Worm (Caenorhabditis elegans) whole organism, L1 larva: ENCODE results near the gene C14B9.3.

ENCODE experiments used
- C04F5.9 ChIP-seq: sonication (generic microtip); optimal IDR thresholded peaks from 2 replicates; lab custom pipeline; 2016; ENCODE audit warnings: missing genetic modification characterization, missing compliant biosample characterization
- F16B12.6 ChIP-seq: fragments of 150-350 bp; optimal IDR thresholded peaks from 2 replicates; lab custom pipeline; 2014; ENCODE audit warnings: missing biosample characterization, missing genetic modification characterization
- ama-1 ChIP-seq: fragments of 150-350 bp; optimal IDR thresholded peaks from 2 replicates; lab custom pipeline; 2014
- blmp-1 ChIP-seq: fragments of 150-350 bp; optimal IDR thresholded peaks from 2 replicates; lab custom pipeline; 2014; ENCODE audit warnings: missing biosample characterization, missing genetic modification characterization
- ceh-8 ChIP-seq: fragments of 200-800 bp; sonication (Bioruptor generic); optimal IDR thresholded peaks from 2 replicates; lab custom pipeline; 2018; ENCODE audit warnings: mild to moderate bottlenecking, missing genetic modification characterization, moderate library complexity, missing compliant biosample characterization
- ceh-82 ChIP-seq, 3 experiments: fragments of 150-350 bp in 1 of 3; sonication (generic microtip) in 2 of 3; optimal IDR thresholded peaks; 2 replicates each; lab custom pipeline; 2014 to 2017; ENCODE audit warnings: missing biosample characterization in 3 of 3, missing genetic modification characterization in 3 of 3
- ceh-90 ChIP-seq: sonication (generic microtip); optimal IDR thresholded peaks from 2 replicates; lab custom pipeline; 2016; ENCODE audit warnings: missing genetic modification characterization, missing compliant biosample characterization
- ces-1 ChIP-seq: fragments of 150-350 bp; optimal IDR thresholded peaks from 2 replicates; lab custom pipeline; 2014; ENCODE audit warnings: missing biosample characterization, missing genetic modification reagents, missing genetic modification characterization
- dpl-1 ChIP-seq, 3 experiments: fragments of 150-350 bp in 2 of 3; sonication (generic microtip) in 1 of 3; optimal IDR thresholded peaks; 2 replicates each; lab custom pipeline; 2014 to 2017; ENCODE audit warnings: missing biosample characterization in 3 of 3, missing genetic modification characterization in 3 of 3, missing genetic modification reagents in 3 of 3
- efl-1 ChIP-seq, 4 experiments: fragments of 150-350 bp; optimal IDR thresholded peaks in 3 of 4; peaks in 1 of 4; 1 replicate in 1 of 4; 2 replicates in 3 of 4; lab custom pipeline; 2014; ENCODE audit warnings: missing biosample characterization in 2 of 4, missing genetic modification characterization in 2 of 4, missing genetic modification reagents in 2 of 4
- fos-1 ChIP-seq: fragments of 150-350 bp; optimal IDR thresholded peaks from 2 replicates; lab custom pipeline; 2014; ENCODE audit warnings: missing biosample characterization, missing genetic modification characterization
- lin-13 ChIP-seq: fragments of 150-350 bp; optimal IDR thresholded peaks from 2 replicates; lab custom pipeline; 2014; ENCODE audit warnings: missing biosample characterization, missing genetic modification reagents, missing genetic modification characterization
- lin-14 ChIP-seq: fragments of 200-800 bp; sonication (Bioruptor generic); optimal IDR thresholded peaks from 2 replicates; lab custom pipeline; 2018; ENCODE audit warnings: mild to moderate bottlenecking, missing genetic modification characterization, moderate library complexity, missing compliant biosample characterization
- lin-15B ChIP-seq: fragments of 150-350 bp; sonication (generic microtip); optimal IDR thresholded peaks from 3 replicates; lab custom pipeline; 2014; ENCODE audit warnings: missing biosample characterization, missing genetic modification characterization
- lin-35 ChIP-seq, 2 experiments: fragments of 150-350 bp; optimal IDR thresholded peaks; 2 replicates each; lab custom pipeline; 2014; ENCODE audit warnings: missing biosample characterization in 2 of 2, missing genetic modification characterization in 2 of 2, missing genetic modification reagents in 2 of 2
- lsy-2 ChIP-seq, 2 experiments: fragments of 150-350 bp; optimal IDR thresholded peaks; 2 replicates each; lab custom pipeline; 2014; ENCODE audit warnings: missing biosample characterization in 2 of 2, missing genetic modification characterization in 2 of 2
- mab-9 ChIP-seq: fragments of 200-800 bp; sonication (Bioruptor generic); IDR thresholded peaks from 2 replicates; pipeline ENCODE4 v1.3.6; 2022; ENCODE audit warnings: missing genetic modification reagents, missing genetic modification characterization, missing compliant biosample characterization
- mdl-1 ChIP-seq, 2 experiments: fragments of 150-350 bp; optimal IDR thresholded peaks; 2 replicates each; lab custom pipeline; 2014 to 2017; ENCODE audit warnings: missing biosample characterization in 2 of 2, missing genetic modification characterization in 2 of 2, inconsistent platforms in 1 of 2
- mef-2 ChIP-seq: fragments of 150-350 bp; optimal IDR thresholded peaks from 2 replicates; lab custom pipeline; 2014; ENCODE audit warnings: missing biosample characterization, missing genetic modification characterization
- mep-1 ChIP-seq: fragments of 150-350 bp; optimal IDR thresholded peaks from 2 replicates; lab custom pipeline; 2014; ENCODE audit warnings: missing biosample characterization, missing genetic modification characterization
- nhr-20 ChIP-seq: sonication (generic microtip); optimal IDR thresholded peaks from 2 replicates; lab custom pipeline; 2016; ENCODE audit warnings: mild to moderate bottlenecking, missing genetic modification characterization, missing compliant biosample characterization
- nhr-28 ChIP-seq: fragments of 150-350 bp; optimal IDR thresholded peaks from 2 replicates; lab custom pipeline; 2014; ENCODE audit warnings: missing biosample characterization, missing genetic modification characterization
- nhr-47 ChIP-seq: sonication (generic microtip); optimal IDR thresholded peaks from 2 replicates; lab custom pipeline; 2016; ENCODE audit warnings: mild to moderate bottlenecking, missing genetic modification characterization, moderate library complexity, missing compliant biosample characterization
- nhr-71 ChIP-seq: sonication (generic microtip); optimal IDR thresholded peaks from 2 replicates; lab custom pipeline; 2016; ENCODE audit warnings: mild to moderate bottlenecking, missing genetic modification characterization, moderate library complexity, missing compliant biosample characterization
- nhr-85 ChIP-seq: sonication (generic microtip); peaks from one replicate; lab custom pipeline; 2016; ENCODE audit warnings: missing genetic modification characterization, inconsistent platforms, missing compliant biosample characterization
- nhr-90 ChIP-seq: sonication (generic microtip); optimal IDR thresholded peaks from 2 replicates; lab custom pipeline; 2016; ENCODE audit warnings: mild to moderate bottlenecking, missing genetic modification characterization, missing compliant biosample characterization; ENCODE audit not compliant: poor library complexity
- rnt-1 ChIP-seq: sonication (generic microtip); optimal IDR thresholded peaks from 2 replicates; lab custom pipeline; 2016; ENCODE audit warnings: mild to moderate bottlenecking, missing genetic modification characterization, moderate library complexity, missing compliant biosample characterization
- snu-23 ChIP-seq: sonication (generic microtip); optimal IDR thresholded peaks from 2 replicates; lab custom pipeline; 2016; ENCODE audit warnings: missing genetic modification characterization, missing compliant biosample characterization
- sptf-1 ChIP-seq: fragments of 150-350 bp; optimal IDR thresholded peaks from 2 replicates; lab custom pipeline; 2014; ENCODE audit warnings: missing biosample characterization, missing genetic modification characterization
- swsn-7 ChIP-seq: sonication (generic microtip); optimal IDR thresholded peaks from 2 replicates; lab custom pipeline; 2016; ENCODE audit warnings: missing genetic modification characterization, missing compliant biosample characterization
- tlp-1 ChIP-seq: fragments of 150-350 bp; optimal IDR thresholded peaks from 2 replicates; lab custom pipeline; 2014; ENCODE audit warnings: missing biosample characterization, missing genetic modification characterization
- unc-130 ChIP-seq: fragments of 150-350 bp; optimal IDR thresholded peaks from 2 replicates; lab custom pipeline; 2017; ENCODE audit warnings: missing biosample characterization, missing genetic modification characterization, inconsistent platforms
- unc-62 ChIP-seq: fragments of 150-350 bp; optimal IDR thresholded peaks from 2 replicates; lab custom pipeline; 2014; ENCODE audit warnings: missing biosample characterization, missing genetic modification reagents, missing genetic modification characterization
- unc-98 ChIP-seq: fragments of 200-800 bp; sonication (Bioruptor generic); IDR thresholded peaks from 2 replicates; pipeline ENCODE4 v1.3.6; 2022; ENCODE audit warnings: missing genetic modification characterization, missing compliant biosample characterization
- vab-15 ChIP-seq: sonication (generic microtip); optimal IDR thresholded peaks from 2 replicates; lab custom pipeline; 2017; ENCODE audit warnings: missing genotype, mild to moderate bottlenecking, missing genetic modification characterization, missing compliant biosample characterization
- xbp-1 ChIP-seq: sonication (generic microtip); optimal IDR thresholded peaks from 2 replicates; lab custom pipeline; 2016; ENCODE audit warnings: missing genetic modification characterization, missing compliant biosample characterization
- zip-4 ChIP-seq: fragments of 200-800 bp; sonication (Bioruptor generic); optimal IDR thresholded peaks from 2 replicates; lab custom pipeline; 2018; ENCODE audit warnings: mild to moderate bottlenecking, missing genetic modification characterization, moderate library complexity, missing compliant biosample characterization

Gene C14B9.3

ce11 chrIII:8099022-8099421, 9.6 kb upstream of the C14B9.3 start, which contains the start of gene K06H7.1:
K06H7.1 (plus strand) TSS chrIII:8099322.
- TF ChIP-seq lin-15B (tag; lab: Kevin White, UChicago) = no peak
- TF ChIP-seq nhr-90 (tag; lab: Kevin White, UChicago) = no peak
- TF ChIP-seq C04F5.9 (tag; lab: Kevin White, UChicago) = no peak
- no peak for TF ChIP-seq efl-1 (optimal IDR thresholded peaks at IDR 0.05; lab: Kevin White, UChicago)
- peak in 1 of 2 experiments; percentile 3 for TF ChIP-seq efl-1 (GFP tag; optimal IDR thresholded peaks at IDR 0.05 in 1 of 2; lab: Kevin White, UChicago)

- TF ChIP-seq zip-4 = no peak
- no peak for TF ChIP-seq ceh-8 (GFP tag; lab: Kevin White, UChicago)
- TF ChIP-seq unc-98 = no peak
- TF ChIP-seq swsn-7 = no peak
- no peak for TF ChIP-seq tlp-1 (tag; lab: Kevin White, UChicago)
- TF ChIP-seq ceh-82 (tag; optimal IDR thresholded peaks at IDR 0.05; lab: Kevin White, UChicago) = peak in 1 of 3 experiments; percentile 25
- TF ChIP-seq mab-9 (GFP tag; lab: Robert Waterston, UW) = no peak
- TF ChIP-seq sptf-1 (tag; lab: Kevin White, UChicago) = no peak
- no peak for TF ChIP-seq unc-130 (tag; lab: Kevin White, UChicago)
- peak; percentile 46 for TF ChIP-seq nhr-85
- no peak for TF ChIP-seq lin-13 (GFP tag; lab: Kevin White, UChicago)
- peak; percentile 72 to 91 for TF ChIP-seq lin-35 (GFP tag; optimal IDR thresholded peaks at IDR 0.05; lab: Kevin White, UChicago)
- TF ChIP-seq blmp-1 (tag; lab: Kevin White, UChicago) = peak; percentile 26
- TF ChIP-seq fos-1 = no peak
- TF ChIP-seq lin-14 (GFP tag; lab: Kevin White, UChicago) = peak; percentile 14
- TF ChIP-seq nhr-47 (tag; lab: Kevin White, UChicago) = peak; percentile 29
- TF ChIP-seq dpl-1 (GFP tag; optimal IDR thresholded peaks at IDR 0.05; lab: Kevin White, UChicago) = peak; percentile 79 to 86 (median 82)
- peak; percentile 43 to 68 for TF ChIP-seq lsy-2 (tag; optimal IDR thresholded peaks at IDR 0.05; lab: Kevin White, UChicago)
- TF ChIP-seq mep-1 (tag; lab: Kevin White, UChicago) = peak; percentile 19
- TF ChIP-seq vab-15 = no peak
- TF ChIP-seq rnt-1 (tag; lab: Kevin White, UChicago) = peak; percentile 33
- peak in 1 of 2 experiments; percentile 2 for TF ChIP-seq mdl-1 (tag; optimal IDR thresholded peaks at IDR 0.05; lab: Kevin White, UChicago)
- TF ChIP-seq nhr-71 = peak; percentile 35
- TF ChIP-seq efl-1 (optimal IDR thresholded peaks at IDR 0.05; lab: Kevin White, UChicago) = peak; percentile 81 to 89
- peak; percentile 84 to 98 for TF ChIP-seq efl-1 (GFP tag; optimal IDR thresholded peaks at IDR 0.05 in 1 of 2; lab: Kevin White, UChicago)
- no peak for TF ChIP-seq unc-62 (GFP tag; lab: Kevin White, UChicago)
- TF ChIP-seq ceh-90 (tag; lab: Kevin White, UChicago) = no peak
- peak; percentile 15 for TF ChIP-seq F16B12.6 (tag; lab: Kevin White, UChicago)
- TF ChIP-seq ces-1 = no peak
- peak; percentile 50 for TF ChIP-seq snu-23 (GFP tag; lab: Kevin White, UChicago)
- peak; percentile 22 for TF ChIP-seq nhr-20 (tag; lab: Kevin White, UChicago)
- no peak for TF ChIP-seq mef-2 (tag; lab: Kevin White, UChicago)
- TF ChIP-seq xbp-1 (tag; lab: Kevin White, UChicago) = peak; percentile 18
Observed at ce11 chrIII:8100960-8101359, 7.6 kb upstream of the C14B9.3 start, which contains the start of gene plk-1. plk-1 (plus strand) TSS chrIII:8101348.

ce11 chrIII:8105771-8106170, 2.8 kb upstream of the C14B9.3 start:
- no peak for TF ChIP-seq nhr-28
- TF ChIP-seq efl-1 (optimal IDR thresholded peaks at IDR 0.05; lab: Kevin White, UChicago) = no peak
- peak in 1 of 2 experiments; percentile 88 for TF ChIP-seq efl-1 (GFP tag; optimal IDR thresholded peaks at IDR 0.05 in 1 of 2; lab: Kevin White, UChicago)
- no peak for TF ChIP-seq ama-1
- no peak for TF ChIP-seq lin-15B (tag; lab: Kevin White, UChicago)
- TF ChIP-seq snu-23 (GFP tag; lab: Kevin White, UChicago) = no peak
- peak; percentile 12 for TF ChIP-seq blmp-1 (tag; lab: Kevin White, UChicago)
